Fruit fly (Drosophila melanogaster) whole organism, embryonic: ENCODE results near the gene trv.

ENCODE experiments used
- Atf-2 ChIP-seq: fragments of 200-800 bp; sonication (Bioruptor generic); optimal IDR thresholded peaks from 2 replicates; lab custom pipeline; 2016; ENCODE audit warnings: missing biosample characterization, missing genetic modification characterization
- Bdp1 ChIP-seq: fragments of 200-800 bp; sonication (Bioruptor generic); optimal IDR thresholded peaks from 3 replicates; lab custom pipeline; 2016; ENCODE audit warnings: missing biosample characterization, missing genetic modification characterization
- CG10274 ChIP-seq: fragments of 200-800 bp; sonication (Bioruptor generic); optimal IDR thresholded peaks from 3 replicates; lab custom pipeline; 2017; ENCODE audit warnings: missing biosample characterization, mild to moderate bottlenecking, missing genetic modification characterization
- CG10979 ChIP-seq: fragments of 200-800 bp; sonication (Bioruptor generic); optimal IDR thresholded peaks from 2 replicates; lab custom pipeline; 2018; ENCODE audit warnings: missing biosample characterization, mild to moderate bottlenecking, missing genetic modification characterization, moderate library complexity
- CG11093 ChIP-seq: fragments of 200-800 bp; sonication (Bioruptor generic); IDR thresholded peaks from 3 replicates; pipeline ENCODE4 v1.3.6; 2022; ENCODE audit warnings: missing biosample characterization, missing genetic modification characterization
- CG12071 ChIP-seq: fragments of 200-800 bp; sonication (Bioruptor generic); optimal IDR thresholded peaks from 3 replicates; lab custom pipeline; 2018; ENCODE audit warnings: missing biosample characterization, mild to moderate bottlenecking, missing genetic modification characterization
- CG12155 ChIP-seq: fragments of 200-800 bp; sonication (Bioruptor generic); optimal IDR thresholded peaks from 3 replicates; lab custom pipeline; 2016; ENCODE audit warnings: missing biosample characterization, missing genetic modification characterization
- CG12219 ChIP-seq: fragments of 200-800 bp; sonication (Bioruptor generic); optimal IDR thresholded peaks from 3 replicates; lab custom pipeline; 2018; ENCODE audit warnings: missing biosample characterization, mild to moderate bottlenecking, missing genetic modification characterization
- CG12744 ChIP-seq: fragments of 200-800 bp; sonication (Bioruptor generic); optimal IDR thresholded peaks from 2 replicates; lab custom pipeline; 2016; ENCODE audit warnings: missing biosample characterization, missing genetic modification characterization
- CG12769 ChIP-seq: fragments of 200-800 bp; sonication (Bioruptor generic); optimal IDR thresholded peaks from 2 replicates; lab custom pipeline; 2019; ENCODE audit warnings: missing biosample characterization, mild to moderate bottlenecking, missing genetic modification characterization, moderate library complexity
- CG12942 ChIP-seq: fragments of 200-800 bp; sonication (Bioruptor generic); optimal IDR thresholded peaks from 3 replicates; lab custom pipeline; 2016; ENCODE audit warnings: missing biosample characterization, missing genetic modification characterization
- CG15073 ChIP-seq: fragments of 200-800 bp; sonication (Bioruptor generic); optimal IDR thresholded peaks from 2 replicates; lab custom pipeline; 2016; ENCODE audit warnings: missing biosample characterization, missing genetic modification characterization
- CG15696 ChIP-seq: fragments of 200-800 bp; sonication (Bioruptor generic); optimal IDR thresholded peaks from 2 replicates; lab custom pipeline; 2019; ENCODE audit warnings: missing biosample characterization, mild to moderate bottlenecking, missing genetic modification characterization, moderate library complexity
- CG16813 ChIP-seq: fragments of 200-800 bp; sonication (Bioruptor generic); IDR thresholded peaks from 3 replicates; pipeline ENCODE4 v1.3.6; 2022; ENCODE audit warnings: missing biosample characterization, missing genetic modification characterization; ENCODE audit not compliant: partially characterized antibody
- CG17186 ChIP-seq: fragments of 200-800 bp; sonication (Bioruptor generic); optimal IDR thresholded peaks from 3 replicates; lab custom pipeline; 2017; ENCODE audit warnings: missing biosample characterization, missing genetic modification reagents, missing genetic modification characterization
- CG17802 ChIP-seq: fragments of 200-800 bp; sonication (Bioruptor generic); optimal IDR thresholded peaks from 2 replicates; lab custom pipeline; 2018; ENCODE audit warnings: missing biosample characterization, mild to moderate bottlenecking, missing genetic modification characterization, moderate library complexity
- CG18011 ChIP-seq: fragments of 200-800 bp; sonication (Bioruptor generic); optimal IDR thresholded peaks from 2 replicates; lab custom pipeline; 2017; ENCODE audit warnings: missing biosample characterization, missing genetic modification characterization, mild to moderate bottlenecking, moderate library complexity, missing genotype
- CG18262 ChIP-seq: fragments of 200-800 bp; optimal IDR thresholded peaks from 3 replicates; lab custom pipeline; 2019; ENCODE audit warnings: missing biosample characterization, mild to moderate bottlenecking, missing genetic modification characterization, moderate library complexity
- CG18619 ChIP-seq: fragments of 200-800 bp; sonication (Bioruptor generic); optimal IDR thresholded peaks from 3 replicates; lab custom pipeline; 2017; ENCODE audit warnings: missing biosample characterization, mild to moderate bottlenecking, missing genetic modification characterization
- CG2120 ChIP-seq: fragments of 200-800 bp; sonication (Bioruptor generic); optimal IDR thresholded peaks from 3 replicates; lab custom pipeline; 2016; ENCODE audit warnings: missing biosample characterization, missing genetic modification characterization
- CG2889 ChIP-seq: fragments of 200-800 bp; sonication (Bioruptor generic); IDR thresholded peaks from 3 replicates; pipeline ENCODE4 v1.3.6; 2022; ENCODE audit warnings: missing biosample characterization, missing genetic modification characterization
- CG31388 ChIP-seq: fragments of 200-800 bp; sonication (Bioruptor generic); optimal IDR thresholded peaks from 2 replicates; lab custom pipeline; 2016; ENCODE audit warnings: missing biosample characterization, missing genetic modification characterization
- CG3281 ChIP-seq: fragments of 200-800 bp; sonication (Bioruptor generic); optimal IDR thresholded peaks from 3 replicates; lab custom pipeline; 2017; ENCODE audit warnings: missing biosample characterization, mild to moderate bottlenecking, missing genetic modification characterization
- CG34376 ChIP-seq: fragments of 200-800 bp; sonication (Bioruptor generic); optimal IDR thresholded peaks from 2 replicates; lab custom pipeline; 2018; ENCODE audit warnings: missing biosample characterization, mild to moderate bottlenecking, missing genetic modification characterization
- CG3847 ChIP-seq: fragments of 200-800 bp; sonication (Bioruptor generic); IDR thresholded peaks from 2 replicates; pipeline ENCODE4 v1.3.6; 2022; ENCODE audit warnings: missing biosample characterization, missing genetic modification characterization
- CG42726 ChIP-seq: fragments of 200-800 bp; sonication (Bioruptor generic); IDR thresholded peaks from 2 replicates; pipeline ENCODE4 v1.3.6; 2022; ENCODE audit warnings: missing biosample characterization, missing genetic modification characterization; ENCODE audit not compliant: partially characterized antibody
- CG4424 ChIP-seq: fragments of 200-800 bp; sonication (Bioruptor generic); optimal IDR thresholded peaks from 3 replicates; lab custom pipeline; 2016; ENCODE audit warnings: missing biosample characterization, missing genetic modification characterization
- CG4854 ChIP-seq: fragments of 200-800 bp; sonication (Bioruptor generic); optimal IDR thresholded peaks from 2 replicates; lab custom pipeline; 2016; ENCODE audit warnings: missing biosample characterization, missing genetic modification characterization, inconsistent platforms
- CG6854 ChIP-seq: fragments of 200-800 bp; sonication (Bioruptor generic); optimal IDR thresholded peaks from 3 replicates; lab custom pipeline; 2017; ENCODE audit warnings: missing biosample characterization, mild to moderate bottlenecking, missing genetic modification characterization
- CG7928 ChIP-seq: fragments of 200-800 bp; sonication (Bioruptor generic); optimal IDR thresholded peaks from 2 replicates; lab custom pipeline; 2017; ENCODE audit warnings: missing biosample characterization, mild to moderate bottlenecking, missing genetic modification characterization
- CG8359 ChIP-seq: fragments of 200-800 bp; sonication (Bioruptor generic); optimal IDR thresholded peaks from 2 replicates; lab custom pipeline; 2017; ENCODE audit warnings: missing biosample characterization, mild to moderate bottlenecking, missing genetic modification characterization, borderline replicate concordance
- Doc2 ChIP-seq: fragments of 200-800 bp; sonication (Bioruptor generic); IDR thresholded peaks from 2 replicates; pipeline ENCODE4 v1.3.6; 2022; ENCODE audit warnings: missing biosample characterization, missing genetic modification characterization
- E2f2 ChIP-seq: fragments of 200-800 bp; sonication (Bioruptor generic); IDR thresholded peaks from 2 replicates; pipeline ENCODE4 v1.3.6; 2022; ENCODE audit warnings: missing biosample characterization, missing genetic modification characterization
- H2.0 ChIP-seq: fragments of 200-800 bp; sonication (Bioruptor generic); IDR thresholded peaks from 2 replicates; pipeline ENCODE4 v1.3.6; 2022; ENCODE audit warnings: missing biosample characterization, missing genetic modification characterization
- HLH4C ChIP-seq: fragments of 200-800 bp; sonication (Bioruptor generic); IDR thresholded peaks from 3 replicates; pipeline ENCODE4 v1.3.6; 2022; ENCODE audit warnings: missing biosample characterization, missing genetic modification characterization; ENCODE audit not compliant: partially characterized antibody
- Hey ChIP-seq: fragments of 200-800 bp; sonication (Bioruptor generic); optimal IDR thresholded peaks from 3 replicates; lab custom pipeline; 2018; ENCODE audit warnings: missing biosample characterization, mild to moderate bottlenecking, missing genetic modification characterization
- HmgZ ChIP-seq: fragments of 200-800 bp; sonication (Bioruptor generic); optimal IDR thresholded peaks from 2 replicates; lab custom pipeline; 2018; ENCODE audit warnings: missing biosample characterization, mild to moderate bottlenecking, missing genetic modification characterization
- Hmr ChIP-seq: fragments of 200-800 bp; sonication (Bioruptor generic); optimal IDR thresholded peaks from 3 replicates; lab custom pipeline; 2017; ENCODE audit warnings: mild to moderate bottlenecking, missing biosample characterization, missing genetic modification reagents, missing genetic modification characterization
- Hmx ChIP-seq: fragments of 200-800 bp; sonication (Bioruptor generic); optimal IDR thresholded peaks from 2 replicates; lab custom pipeline; 2016; ENCODE audit warnings: missing biosample characterization, missing genetic modification characterization
- MESR4 ChIP-seq: fragments of 200-800 bp; sonication (Bioruptor generic); optimal IDR thresholded peaks from 2 replicates; lab custom pipeline; 2018; ENCODE audit warnings: missing biosample characterization, mild to moderate bottlenecking, missing genetic modification characterization, moderate library complexity
- Neu2 ChIP-seq: fragments of 200-800 bp; sonication (Bioruptor generic); optimal IDR thresholded peaks from 3 replicates; lab custom pipeline; 2016; ENCODE audit warnings: missing biosample characterization, missing genetic modification characterization, borderline replicate concordance
- Sin3A ChIP-seq: fragments of >200 bp; optimal IDR thresholded peaks from 2 replicates; lab custom pipeline; 2018
- bowl ChIP-seq: fragments of 200-800 bp; sonication (Bioruptor generic); IDR thresholded peaks from 2 replicates; pipeline ENCODE4 v1.3.6; 2022; ENCODE audit warnings: missing biosample characterization, missing genetic modification characterization
- grn ChIP-seq: fragments of 200-800 bp; sonication (Bioruptor generic); optimal IDR thresholded peaks from 3 replicates; lab custom pipeline; 2017; ENCODE audit warnings: missing biosample characterization, missing genetic modification characterization
- h ChIP-seq: fragments of >200 bp; optimal IDR thresholded peaks from 2 replicates; lab custom pipeline; 2017
- ind ChIP-seq: fragments of 200-800 bp; sonication (Bioruptor generic); optimal IDR thresholded peaks from 3 replicates; lab custom pipeline; 2016; ENCODE audit warnings: missing biosample characterization, missing genetic modification characterization
- mld ChIP-seq: fragments of 200-800 bp; sonication (Bioruptor generic); IDR thresholded peaks from 3 replicates; pipeline ENCODE4 v1.3.6; 2022; ENCODE audit warnings: missing biosample characterization, missing genetic modification characterization; ENCODE audit not compliant: partially characterized antibody
- pnt ChIP-seq: fragments of 200-800 bp; sonication (Bioruptor generic); optimal IDR thresholded peaks from 3 replicates; lab custom pipeline; 2016; ENCODE audit warnings: missing biosample characterization, missing genetic modification characterization
- seq ChIP-seq: fragments of 200-800 bp; sonication (Bioruptor generic); IDR thresholded peaks from 2 replicates; pipeline ENCODE4 v1.3.6; 2022; ENCODE audit warnings: missing biosample characterization, missing genetic modification characterization
- tll ChIP-seq, 2 experiments: fragments of 200-800 bp in 1 of 2; fragments of >200 bp in 1 of 2; sonication (Bioruptor generic) in 1 of 2; optimal IDR thresholded peaks; 2 replicates each; lab custom pipeline; 2017 to 2019; ENCODE audit warnings: missing biosample characterization in 2 of 2, missing genetic modification characterization in 2 of 2, mild to moderate bottlenecking in 1 of 2, moderate library complexity in 1 of 2
- trem ChIP-seq: fragments of 200-800 bp; optimal IDR thresholded peaks from 3 replicates; lab custom pipeline; 2019; ENCODE audit warnings: missing biosample characterization, mild to moderate bottlenecking, missing genetic modification characterization, moderate library complexity
- trh ChIP-seq: fragments of 200-800 bp; sonication (Bioruptor generic); optimal IDR thresholded peaks from 2 replicates; lab custom pipeline; 2016; ENCODE audit warnings: missing biosample characterization, missing genetic modification characterization

trv gene

dm6 chr3R:27987329-27987728 lies 39.1 kb upstream of the trv start (continued):
- TF ChIP-seq CG15696 (tag; lab: Kevin White, UChicago) (no peak), CG2889 (GFP tag; lab: Robert Waterston, UW) (peak; percentile 62; the same call in 2 of the 3 replicates), CG17802 (no peak), CG10979 (tag; lab: Kevin White, UChicago) (peak; percentile 73), CG12744 (GFP tag; lab: Kevin White, UChicago) (no peak), ind (GFP tag; lab: Kevin White, UChicago) (peak; percentile 65), tll (GFP tag; optimal IDR thresholded peaks at IDR 0.05; lab: Kevin White, UChicago) (no peak), CG16813 (no peak), CG12769 (tag; lab: Kevin White, UChicago) (no peak), CG7928 (GFP tag; lab: Kevin White, UChicago) (no peak), Doc2 (GFP tag; lab: Robert Waterston, UW) (no peak), CG6854 (GFP tag; lab: Kevin White, UChicago) (no peak), bowl (GFP tag; lab: Robert Waterston, UW) (no peak), CG42726 (GFP tag; lab: Robert Waterston, UW) (no peak), CG10274 (GFP tag; lab: Kevin White, UChicago) (no peak), Hey (tag; lab: Kevin White, UChicago) (no peak), Hmr (peak; percentile 69), CG3281 (GFP tag; lab: Kevin White, UChicago) (peak; percentile 79), mld (GFP tag; lab: Robert Waterston, UW) (no peak), Neu2 (GFP tag; lab: Kevin White, UChicago) (no peak), CG8359 (GFP tag; lab: Kevin White, UChicago) (no peak), Sin3A (no peak), pnt (GFP tag; lab: Kevin White, UChicago) (no peak), MESR4 (no peak), E2f2 (peak; percentile 56; the same call in 1 of the 2 replicates), Hmx (GFP tag; lab: Kevin White, UChicago) (no peak), CG17186 (GFP tag; lab: Kevin White, UChicago) (no peak), CG12219 (no peak), CG4854 (GFP tag; lab: Kevin White, UChicago) (peak; percentile 35), CG18619 (GFP tag; lab: Kevin White, UChicago) (peak; percentile 59), h (lab: Kevin White, UChicago) (no peak), trem (tag; lab: Kevin White, UChicago) (peak; percentile 39), CG11093 (GFP tag; lab: Robert Waterston, UW) (no peak), CG12155 (GFP tag; lab: Kevin White, UChicago) (peak; percentile 57), CG3847 (GFP tag; lab: Robert Waterston, UW) (peak; percentile 78), H2.0 (GFP tag; lab: Robert Waterston, UW) (peak; percentile 49; the same call in 1 of the 2 replicates), CG12071 (GFP tag; lab: Kevin White, UChicago) (no peak), HmgZ (tag; lab: Kevin White, UChicago) (no peak), trh (peak; percentile 32), grn (no peak), Bdp1 (no peak), CG15073 (no peak), HLH4C (no peak), Atf-2 (GFP tag; lab: Kevin White, UChicago) (no peak), CG12942 (GFP tag; lab: Kevin White, UChicago) (peak; percentile 21), seq (GFP tag; lab: Robert Waterston, UW) (no peak), CG31388 (GFP tag; lab: Kevin White, UChicago) (no peak), CG4424 (peak; percentile 51), CG2120 (peak; percentile 73), CG18011 (GFP tag; lab: Kevin White, UChicago) (peak; percentile 57), CG18262 (tag; lab: Kevin White, UChicago) (peak; percentile 66), CG34376 (no peak)
